Worm (Caenorhabditis elegans) whole organism, L1 larva: ENCODE results near the gene metl-9.

Source experiments
- aly-2 ChIP-seq: fragments of 150-350 bp; optimal IDR thresholded peaks from 2 replicates; lab custom pipeline; 2014; ENCODE audit warnings: missing biosample characterization, missing genetic modification characterization
- dpl-1 ChIP-seq, 3 experiments: fragments of 150-350 bp in 2 of 3; sonication (generic microtip) in 1 of 3; optimal IDR thresholded peaks; 2 replicates each; lab custom pipeline; 2014 to 2017; ENCODE audit warnings: missing biosample characterization in 3 of 3, missing genetic modification characterization in 3 of 3, missing genetic modification reagents in 3 of 3
- efl-3 ChIP-seq: fragments of 200-800 bp; sonication (Bioruptor generic); optimal IDR thresholded peaks from 2 replicates; lab custom pipeline; 2018; ENCODE audit warnings: mild to moderate bottlenecking, missing genetic modification characterization, missing compliant biosample characterization
- elt-2 ChIP-seq: sonication (generic microtip); optimal IDR thresholded peaks from 2 replicates; lab custom pipeline; 2016; ENCODE audit warnings: missing genetic modification characterization, mild to moderate bottlenecking, inconsistent platforms, missing compliant biosample characterization, missing genetic modification reagents
- elt-3 ChIP-seq, 6 experiments: fragments of 150-350 bp in 1 of 6; sonication (generic microtip); optimal IDR thresholded peaks; 2 replicates each; lab custom pipeline; 2017 to 2018; ENCODE audit warnings: missing biosample characterization in 6 of 6, missing genetic modification characterization in 6 of 6, inconsistent platforms in 1 of 6
- jun-1 ChIP-seq: fragments of 150-350 bp; optimal IDR thresholded peaks from 2 replicates; lab custom pipeline; 2014; ENCODE audit warnings: missing biosample characterization, missing genetic modification reagents, missing genetic modification characterization
- lin-13 ChIP-seq: fragments of 150-350 bp; optimal IDR thresholded peaks from 2 replicates; lab custom pipeline; 2014; ENCODE audit warnings: missing biosample characterization, missing genetic modification reagents, missing genetic modification characterization
- lin-39 ChIP-seq: fragments of 150-350 bp; optimal IDR thresholded peaks from 2 replicates; lab custom pipeline; 2014; ENCODE audit warnings: missing biosample characterization, missing genetic modification reagents, missing genetic modification characterization
- pax-3 ChIP-seq: fragments of 200-800 bp; sonication (Bioruptor generic); optimal IDR thresholded peaks from 2 replicates; lab custom pipeline; 2018; ENCODE audit warnings: mild to moderate bottlenecking, missing genetic modification characterization, moderate library complexity, missing compliant biosample characterization
- skn-1 ChIP-seq: fragments of 150-350 bp; optimal IDR thresholded peaks from 2 replicates; lab custom pipeline; 2014; ENCODE audit warnings: missing biosample characterization, missing genetic modification characterization
- sox-4 ChIP-seq: sonication (generic microtip); optimal IDR thresholded peaks from 2 replicates; lab custom pipeline; 2016; ENCODE audit warnings: missing genetic modification characterization, missing compliant biosample characterization
- zag-1 ChIP-seq: fragments of 150-350 bp; optimal IDR thresholded peaks from 2 replicates; lab custom pipeline; 2014; ENCODE audit warnings: missing biosample characterization, missing genetic modification characterization

DNA sequence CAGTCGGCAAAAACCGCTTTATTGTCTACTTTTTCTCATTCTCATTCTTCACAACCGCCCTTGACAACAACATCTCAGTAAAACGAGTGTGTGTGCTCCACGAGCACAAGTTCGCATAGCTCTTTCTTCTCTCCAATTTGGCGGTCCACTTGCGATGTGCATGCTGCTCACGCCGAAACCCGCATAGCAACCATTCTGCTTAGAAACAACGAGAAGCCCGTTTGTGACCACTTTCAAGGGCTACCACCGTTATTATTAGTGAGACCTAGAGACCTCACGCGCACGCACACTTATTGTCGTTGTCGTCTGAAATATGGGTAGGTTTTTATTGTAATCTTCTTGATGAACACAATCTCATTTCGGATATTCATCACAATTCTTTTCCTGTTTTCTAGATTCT, 4.7 kb downstream of the metl-9 start, which contains the start of gene zchc-1A:
- TF ChIP-seq jun-1: no peak
- no peak for TF ChIP-seq efl-3
- no peak for TF ChIP-seq skn-1 (tag; lab: Kevin White, UChicago)
- TF ChIP-seq zag-1 (tag; lab: Kevin White, UChicago): no peak
- TF ChIP-seq elt-3 (tag; optimal IDR thresholded peaks at IDR 0.05; lab: Kevin White, UChicago): no peak
- TF ChIP-seq sox-4: no peak
- no peak for TF ChIP-seq elt-2 (tag; lab: Kevin White, UChicago)
- TF ChIP-seq aly-2 (tag; lab: Kevin White, UChicago): no peak
- no peak for TF ChIP-seq pax-3 (tag; lab: Kevin White, UChicago)
- no peak for TF ChIP-seq lin-39
- no peak for TF ChIP-seq dpl-1 (GFP tag; optimal IDR thresholded peaks at IDR 0.05; lab: Kevin White, UChicago)
- no peak for TF ChIP-seq lin-13 (GFP tag; lab: Kevin White, UChicago)
